Worm (Caenorhabditis elegans) whole organism, early embryonic: ENCODE results near the gene srh-270.

ENCODE experiments used
- ama-1 ChIP-seq: fragments of 150-350 bp; optimal IDR thresholded peaks from 2 replicates; lab custom pipeline; 2014
- ceh-36 ChIP-seq: sonication (generic microtip); optimal IDR thresholded peaks from 2 replicates; lab custom pipeline; 2016; ENCODE audit warnings: missing genetic modification characterization, inconsistent platforms, missing compliant biosample characterization
- scrt-1 ChIP-seq: fragments of 200-800 bp; sonication (Bioruptor generic); IDR thresholded peaks from 2 replicates; pipeline ENCODE4 v1.3.6; 2022; ENCODE audit warnings: missing genetic modification characterization, missing compliant biosample characterization
- tra-4 ChIP-seq: sonication (generic microtip); optimal IDR thresholded peaks from 2 replicates; lab custom pipeline; 2017; ENCODE audit warnings: missing genetic modification characterization, missing compliant biosample characterization

- TF ChIP-seq ama-1 (lab: Kevin White, UChicago) (no peak), scrt-1 (GFP tag; lab: Robert Waterston, UW) (no peak), ceh-36 (tag; lab: Kevin White, UChicago) (no peak), tra-4 (tag; lab: Kevin White, UChicago) (no peak)
These were observed 19.0 kb upstream of the srh-270 start for ce11 chrV:2880356-2880755.
